Fruit fly (Drosophila melanogaster): Measurements from ENCODE around the gene eIF4E1.
A peak's percentile ranks its signal among the peaks of the same experiment; 100 is the strongest.

Gene eIF4E1

DNA sequence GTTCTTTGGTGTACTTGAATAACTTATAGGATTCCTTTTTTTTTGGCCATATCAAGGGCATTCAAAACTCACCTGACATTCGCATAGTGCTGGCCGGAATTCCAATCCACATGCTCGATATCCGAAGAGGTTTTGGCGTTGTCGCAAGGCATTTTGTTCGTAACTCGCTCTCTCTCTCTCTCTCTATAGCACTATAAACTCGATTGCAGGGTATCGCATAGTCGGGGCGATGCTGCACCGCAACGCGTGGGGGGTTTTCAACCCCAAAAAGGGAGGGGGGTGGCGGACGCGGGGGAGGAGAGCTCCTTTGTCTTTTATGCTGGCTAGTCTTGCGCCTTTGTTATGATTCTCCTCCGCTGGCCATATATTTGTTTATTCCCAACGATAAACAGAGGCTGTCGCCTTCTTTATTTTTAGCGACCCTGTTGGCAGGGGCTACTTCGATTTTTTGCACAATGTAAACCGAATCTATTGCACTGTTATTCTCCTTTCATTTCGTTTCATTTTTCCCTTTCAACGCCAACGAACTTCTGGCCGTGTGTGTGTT is 3.8 kb downstream of the eIF4E1 start (continued):
- no peak for TF ChIP-seq Sox102F (GFP tag; optimal IDR thresholded peaks at IDR 0.05)
- no peak for TF ChIP-seq CG2120 (GFP tag; optimal IDR thresholded peaks at IDR 0.05)
- no peak for TF ChIP-seq maf-S (GFP tag; optimal IDR thresholded peaks at IDR 0.05)
- peak; percentile 6 for TF ChIP-seq CG9727 (GFP tag; optimal IDR thresholded peaks at IDR 0.05)
- peak; percentile 35 for TF ChIP-seq CG1603 (tag; optimal IDR thresholded peaks at IDR 0.05)
- no peak for TF ChIP-seq CG8478 (optimal IDR thresholded peaks at IDR 0.05)
- TF ChIP-seq oc (tag; optimal IDR thresholded peaks at IDR 0.05) = no peak
- peak; percentile 12 for TF ChIP-seq CG2712 (tag; optimal IDR thresholded peaks at IDR 0.05)
- no peak for TF ChIP-seq PHDP (tag; optimal IDR thresholded peaks at IDR 0.05)
- TF ChIP-seq CG6175 (GFP tag; IDR thresholded peaks at IDR 0.05) = peak; percentile 38; the same call in 1 of the 3 replicates
- no peak for TF ChIP-seq Bgb (GFP tag; IDR thresholded peaks at IDR 0.05; ENCODE audit: partially characterized antibody)
- peak; percentile 14 to 17 for TF ChIP-seq Trl (optimal IDR thresholded peaks at IDR 0.05)
- no peak for TF ChIP-seq Trl (GFP tag; optimal IDR thresholded peaks at IDR 0.05)
- no peak for TF ChIP-seq CG7372 (GFP tag; IDR thresholded peaks at IDR 0.05)
- no peak for TF ChIP-seq CG17612 (GFP tag; IDR thresholded peaks at IDR 0.05)
- no peak for TF ChIP-seq eyg (GFP tag; optimal IDR thresholded peaks at IDR 0.05)
- TF ChIP-seq CG10431 (GFP tag; optimal IDR thresholded peaks at IDR 0.05) = no peak
- TF ChIP-seq CG11504 (tag; optimal IDR thresholded peaks at IDR 0.05) = peak; percentile 14
- no peak for TF ChIP-seq Dp (GFP tag; optimal IDR thresholded peaks at IDR 0.05)
- TF ChIP-seq CG4820 (GFP tag; optimal IDR thresholded peaks at IDR 0.05) = peak; percentile 12
- TF ChIP-seq CG4424 (GFP tag; optimal IDR thresholded peaks at IDR 0.05) = peak; percentile 25
- no peak for TF ChIP-seq Tbp (GFP tag; optimal IDR thresholded peaks at IDR 0.05)
- TF ChIP-seq psq (GFP tag; optimal IDR thresholded peaks at IDR 0.05) = no peak
- TF ChIP-seq Scr (GFP tag; IDR thresholded peaks at IDR 0.05; ENCODE audit: partially characterized antibody) = no peak
- no peak for TF ChIP-seq CG10321 (GFP tag; IDR thresholded peaks at IDR 0.05)
- no peak for TF ChIP-seq Nf-YB (GFP tag; optimal IDR thresholded peaks at IDR 0.05)
- 0 out of 2 replicates have a peak, but pooled peaks have one; percentile 21 for TF ChIP-seq Atf6 (GFP tag; IDR thresholded peaks at IDR 0.05)
- no peak for TF ChIP-seq rib (GFP tag; IDR thresholded peaks at IDR 0.05)
- no peak for TF ChIP-seq CG5245 (GFP tag; optimal IDR thresholded peaks at IDR 0.05)
- no peak for TF ChIP-seq prd (optimal IDR thresholded peaks at IDR 0.05)
- TF ChIP-seq prd (GFP tag; IDR thresholded peaks at IDR 0.05) = peak; percentile 31; the same call in 1 of the 3 replicates
- no peak for TF ChIP-seq Usf (GFP tag; optimal IDR thresholded peaks at IDR 0.05)
- TF ChIP-seq chinmo (GFP tag; IDR thresholded peaks at IDR 0.05; ENCODE audit: partially characterized antibody) = no peak
- TF ChIP-seq zen (tag; optimal IDR thresholded peaks at IDR 0.05) = no peak
- no peak for TF ChIP-seq CG6854 (GFP tag; optimal IDR thresholded peaks at IDR 0.05)
- no peak for TF ChIP-seq grau (tag; optimal IDR thresholded peaks at IDR 0.05)
- TF ChIP-seq CG16813 (GFP tag; IDR thresholded peaks at IDR 0.05; ENCODE audit: partially characterized antibody) = no peak

DNA sequence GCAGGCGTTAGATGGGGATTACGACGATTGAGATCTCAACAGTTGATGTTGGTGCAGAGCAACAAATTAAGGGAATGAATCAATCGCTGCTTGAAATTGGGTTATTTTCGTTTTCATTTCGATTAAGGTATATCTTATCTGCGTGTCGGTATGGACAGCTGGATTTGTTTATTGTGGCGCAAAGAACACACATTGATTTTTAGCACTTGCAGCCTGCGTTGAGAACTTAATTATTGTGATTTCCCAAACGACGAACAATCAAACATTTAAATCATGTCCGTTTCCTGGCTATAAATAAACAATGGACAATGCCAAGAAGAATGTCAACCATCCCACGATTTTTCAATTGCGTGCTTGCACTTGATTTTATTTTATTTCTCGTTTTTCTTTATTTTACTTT is 4.2 kb downstream of the eIF4E1 start:
- TF ChIP-seq CG34422 (GFP tag; IDR thresholded peaks at IDR 0.05) = no peak
- no peak for TF ChIP-seq pzg (GFP tag; optimal IDR thresholded peaks at IDR 0.05)
- TF ChIP-seq CG4360 (GFP tag; IDR thresholded peaks at IDR 0.05) = no peak
- no peak for TF ChIP-seq D19B (GFP tag; optimal IDR thresholded peaks at IDR 0.05)
- peak; percentile 21 for TF ChIP-seq mirr (GFP tag; optimal IDR thresholded peaks at IDR 0.05)
- 0 out of 2 replicates have a peak, but pooled peaks have one; percentile 1 for TF ChIP-seq Rfx (GFP tag; IDR thresholded peaks at IDR 0.05)
- TF ChIP-seq zfh1 (GFP tag; IDR thresholded peaks at IDR 0.05) = no peak
- peak in 1 of 2 experiments; percentile 64 for TF ChIP-seq eve (GFP tag; optimal IDR thresholded peaks at IDR 0.05)
- 0 out of 4 replicates have a peak, but pooled peaks have one; percentile 48 for TF ChIP-seq chinmo (GFP tag; IDR thresholded peaks at IDR 0.05; ENCODE audit: partially characterized antibody)
- no peak for TF ChIP-seq Hr39 (optimal IDR thresholded peaks at IDR 0.05)
